Fruit fly (Drosophila melanogaster) whole organism, prepupa: ENCODE results near the gene CG10638.

Experiments
- fd85E ChIP-seq: fragments of 200-800 bp; sonication (Bioruptor generic); optimal IDR thresholded peaks from 3 replicates; lab custom pipeline; 2016; ENCODE audit warnings: missing biosample characterization, missing genetic modification characterization
- fkh ChIP-seq: fragments of 200-800 bp; sonication (Bioruptor generic); optimal IDR thresholded peaks from 3 replicates; lab custom pipeline; 2017; ENCODE audit warnings: missing biosample characterization, mild to moderate bottlenecking, missing genetic modification characterization, moderate library complexity

DNA sequence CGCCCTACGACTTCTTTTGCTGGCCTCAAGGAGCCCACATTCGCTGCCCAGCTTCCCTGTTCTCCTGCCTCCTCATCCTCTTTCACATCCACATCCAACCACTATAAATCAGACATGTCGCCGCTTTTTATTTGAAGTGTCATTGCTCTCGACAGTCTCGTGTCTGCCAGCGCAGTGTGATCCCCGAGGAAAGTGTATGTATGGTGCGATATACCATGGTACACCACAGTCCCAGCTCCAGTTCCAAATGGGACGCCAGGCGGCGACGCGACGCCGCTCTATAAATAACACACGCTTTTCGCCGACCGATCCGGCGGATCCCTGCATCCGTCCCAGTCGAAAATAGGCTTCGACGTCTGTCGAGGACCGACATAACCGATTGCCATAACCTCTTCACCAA is 22.9 kb downstream of the CG10638 start:
- TF ChIP-seq fkh (GFP tag; lab: Kevin White, UChicago) (no peak), fd85E (GFP tag; lab: Kevin White, UChicago) (no peak)
